Fruit fly (Drosophila melanogaster) whole organism, wandering third instar larva: ENCODE results near the gene ng1.

Source experiments
- CG32264 ChIP-seq: fragments of 200-800 bp; sonication (Bioruptor generic); optimal IDR thresholded peaks from 2 replicates; lab custom pipeline; 2016; ENCODE audit warnings: missing biosample characterization, missing genetic modification characterization
- CrebA ChIP-seq: fragments of 200-800 bp; sonication (Bioruptor generic); optimal IDR thresholded peaks from 2 replicates; lab custom pipeline; 2016; ENCODE audit warnings: missing biosample characterization, mild to moderate bottlenecking, missing genetic modification characterization, borderline replicate concordance
- Dif ChIP-seq: fragments of 200-275, 200-300 bp; sonication (Bioruptor generic); optimal IDR thresholded peaks from 2 replicates; lab custom pipeline; 2018; ENCODE audit warnings: missing biosample characterization, missing genetic modification characterization; ENCODE audit not compliant: partially characterized antibody
- Hr78 ChIP-seq: fragments of >200 bp; optimal IDR thresholded peaks from 2 replicates; lab custom pipeline; 2017; ENCODE audit warnings: missing biosample characterization, missing genetic modification characterization
- br ChIP-seq: fragments of 200-800 bp; sonication (Bioruptor generic); optimal IDR thresholded peaks from 2 replicates; lab custom pipeline; 2016; ENCODE audit warnings: missing biosample characterization, missing genetic modification characterization
- ey ChIP-seq: fragments of 200-800 bp; sonication (Bioruptor generic); optimal IDR thresholded peaks from 2 replicates; lab custom pipeline; 2016; ENCODE audit warnings: missing biosample characterization, missing genetic modification characterization
- h ChIP-seq: fragments of 200-800 bp; sonication (Bioruptor generic); optimal IDR thresholded peaks from 3 replicates; lab custom pipeline; 2016; ENCODE audit warnings: missing biosample characterization, mild to moderate bottlenecking, missing genetic modification characterization
- lola ChIP-seq: fragments of >200 bp; optimal IDR thresholded peaks from 2 replicates; lab custom pipeline; 2017; ENCODE audit warnings: missing biosample characterization, missing genetic modification characterization
- tai ChIP-seq: sonication (Bioruptor generic); optimal IDR thresholded peaks from 2 replicates; lab custom pipeline; 2016; ENCODE audit warnings: missing biosample characterization, missing genetic modification characterization

dm6 chrX:3244120-3244519 lies 1.9 kb downstream of the ng1 start, which contains the start of gene ng4:
- no peak for TF ChIP-seq br (GFP tag; lab: Kevin White, UChicago)
- TF ChIP-seq tai (GFP tag; lab: Kevin White, UChicago), result no peak
- TF ChIP-seq Dif (GFP tag; lab: Kevin White, UChicago), result no peak
- no peak for TF ChIP-seq Hr78 (GFP tag; lab: Kevin White, UChicago)
- TF ChIP-seq h, result no peak
- TF ChIP-seq lola (GFP tag; lab: Kevin White, UChicago), result no peak
- TF ChIP-seq ey, result no peak
- no peak for TF ChIP-seq CG32264 (GFP tag; lab: Kevin White, UChicago)
- TF ChIP-seq CrebA (GFP tag; lab: Kevin White, UChicago), result no peak
